Worm (Caenorhabditis elegans) whole organism, mixed stage, embryonic: ENCODE results near the gene srh-109.

Experiments used
- elt-1 ChIP-seq: sonication (generic microtip); optimal IDR thresholded peaks from 2 replicates; lab custom pipeline; 2017; ENCODE audit warnings: missing genetic modification characterization, mild to moderate bottlenecking, missing compliant biosample characterization, antibody characterized with exemption, moderate library complexity, borderline replicate concordance; ENCODE audit not compliant: insufficient read depth
- elt-3 ChIP-seq: fragments of 150-350 bp; optimal IDR thresholded peaks from 2 replicates; lab custom pipeline; 2014; ENCODE audit warnings: missing biosample characterization, missing genetic modification characterization
- mab-5 ChIP-seq: fragments of 150-350 bp; optimal IDR thresholded peaks from 2 replicates; lab custom pipeline; 2014; ENCODE audit warnings: missing biosample characterization, missing genetic modification characterization
- nhr-2 ChIP-seq: fragments of 150-350 bp; optimal IDR thresholded peaks from 2 replicates; lab custom pipeline; 2014; ENCODE audit warnings: missing biosample characterization, missing genetic modification characterization
- nhr-237 ChIP-seq: fragments of 150-350 bp; optimal IDR thresholded peaks from 2 replicates; lab custom pipeline; 2014; ENCODE audit warnings: missing biosample characterization, missing genetic modification characterization
- nhr-28 ChIP-seq: fragments of 150-350 bp; optimal IDR thresholded peaks from 2 replicates; lab custom pipeline; 2014; ENCODE audit warnings: missing biosample characterization, missing genetic modification characterization
- pha-4 ChIP-seq: fragments of 150-350 bp; optimal IDR thresholded peaks from 2 replicates; lab custom pipeline; 2018; ENCODE audit warnings: missing biosample characterization, missing genetic modification reagents, missing genetic modification characterization
- snpc-4 ChIP-seq: fragments of 150-350 bp; optimal IDR thresholded peaks from 2 replicates; lab custom pipeline; 2014; ENCODE audit warnings: missing biosample characterization, missing genetic modification characterization
- unc-120 ChIP-seq: sonication (generic microtip); optimal IDR thresholded peaks from 2 replicates; lab custom pipeline; 2017; ENCODE audit warnings: missing genetic modification characterization, missing compliant biosample characterization; ENCODE audit not compliant: poor library complexity, severe bottlenecking
- unc-39 ChIP-seq: fragments of 150-350 bp; optimal IDR thresholded peaks from 2 replicates; lab custom pipeline; 2014; ENCODE audit warnings: missing biosample characterization, missing genetic modification characterization
- unc-62 ChIP-seq: fragments of 150-350 bp; optimal IDR thresholded peaks from 2 replicates; lab custom pipeline; 2014; ENCODE audit warnings: missing biosample characterization, missing genetic modification reagents, missing genetic modification characterization
- ztf-11 ChIP-seq: fragments of 150-350 bp; optimal IDR thresholded peaks from 2 replicates; lab custom pipeline; 2014; ENCODE audit warnings: missing biosample characterization, missing genetic modification characterization

- TF ChIP-seq elt-1 (tag; lab: Kevin White, UChicago) (no peak), mab-5 (tag; lab: Kevin White, UChicago) (no peak), unc-62 (GFP tag; lab: Kevin White, UChicago) (no peak), snpc-4 (tag; lab: Kevin White, UChicago) (no peak), ztf-11 (tag; lab: Kevin White, UChicago) (no peak), nhr-237 (tag; lab: Kevin White, UChicago) (no peak), nhr-2 (tag; lab: Kevin White, UChicago) (no peak), unc-39 (no peak), unc-120 (tag; lab: Kevin White, UChicago) (no peak), nhr-28 (tag; lab: Kevin White, UChicago) (no peak), pha-4 (tag; lab: Kevin White, UChicago) (no peak), elt-3 (no peak)
Observed at ce11 chrV:17211989-17212731, 8.1 kb downstream of the srh-109 start, which contains the start of gene srh-236.
